Fruit fly (Drosophila melanogaster) whole organism: ENCODE results near the gene CG2975.

Experiments used
- CG8478 ChIP-seq: fragments of >200 bp; optimal IDR thresholded peaks from 2 replicates; lab custom pipeline; 2018; ENCODE audit warnings: inconsistent platforms
- Dll ChIP-seq: fragments of >200 bp; optimal IDR thresholded peaks from 2 replicates; lab custom pipeline; 2017
- EcR ChIP-seq, 2 experiments: fragments of >200 bp; optimal IDR thresholded peaks; 2 replicates each; lab custom pipeline; 2017; ENCODE audit warnings: missing biosample characterization in 2 of 2, missing genetic modification characterization in 2 of 2, missing genetic modification reagents in 2 of 2
- pan ChIP-seq: fragments of >200 bp; optimal IDR thresholded peaks from 2 replicates; lab custom pipeline; 2017
- psq ChIP-seq: fragments of >200 bp; optimal IDR thresholded peaks from 2 replicates; lab custom pipeline; 2017
- usp ChIP-seq: fragments of >200 bp; optimal IDR thresholded peaks from 2 replicates; lab custom pipeline; 2017; ENCODE audit warnings: missing biosample characterization, missing genetic modification characterization, mixed read lengths

- TF ChIP-seq usp (GFP tag; lab: Kevin White, UChicago) (no peak), Dll (lab: Kevin White, UChicago) (no peak), pan (lab: Kevin White, UChicago) (no peak), CG8478 (lab: Kevin White, UChicago) (no peak), psq (no peak), EcR (GFP tag; optimal IDR thresholded peaks at IDR 0.05; lab: Kevin White, UChicago) (no peak)
Measured at dm6 chr2L:2855773-2856615, 16.1 kb downstream of the CG2975 start, which contains the start of the genes CG3104 and RpS21.
